Fruit fly (Drosophila melanogaster): ENCODE data around the gene CG42367.

CG42367 gene

DNA sequence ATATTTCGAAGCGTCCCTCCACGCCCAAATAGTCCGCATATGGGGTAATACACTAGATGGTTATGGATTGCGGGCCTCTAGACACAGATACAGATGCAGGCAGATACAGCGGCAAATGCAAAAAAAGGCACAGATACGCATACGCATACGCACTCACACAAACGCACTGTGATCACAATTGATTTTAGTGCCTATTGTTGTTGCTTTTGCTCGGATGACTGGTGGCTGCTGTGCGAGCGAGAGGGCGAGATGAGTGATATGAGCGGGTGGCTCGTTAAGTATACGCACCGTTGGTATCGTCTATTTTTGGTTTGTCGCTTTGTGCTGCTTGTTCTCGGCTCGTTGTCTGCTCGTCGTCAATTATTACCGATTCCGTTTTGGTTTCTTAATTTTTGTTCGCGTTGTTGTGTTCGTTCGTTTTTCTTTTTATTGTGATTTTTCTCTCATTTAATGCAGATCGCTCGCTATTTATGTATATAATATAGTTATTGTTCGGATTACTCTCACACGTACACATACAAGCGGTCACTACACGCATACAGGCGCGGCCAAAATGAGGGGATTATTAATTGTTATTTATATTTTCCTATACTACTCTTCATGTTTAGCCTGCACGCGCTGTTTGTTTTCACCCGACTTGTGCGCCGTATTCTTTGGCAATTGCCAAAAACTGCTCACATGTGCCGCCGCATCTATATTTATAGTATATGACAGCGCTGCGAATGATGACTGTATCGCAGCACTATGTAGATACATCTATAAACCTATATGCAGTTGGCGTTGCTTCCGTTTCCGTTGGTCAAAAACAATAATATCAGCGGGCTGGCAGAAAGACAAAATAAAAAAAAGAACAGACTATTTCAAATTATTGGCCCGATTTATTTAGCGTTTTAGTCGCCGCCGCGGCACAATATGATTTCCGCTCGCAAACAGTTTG is 22.8 kb upstream of the CG42367 start:
- peak; percentile 95 for TF ChIP-seq kay (GFP tag; ENCODE audit: borderline replicate concordance)
- no peak for TF ChIP-seq tj (GFP tag; optimal IDR thresholded peaks at IDR 0.05)
- peak; percentile 18 for TF ChIP-seq cic (GFP tag; optimal IDR thresholded peaks at IDR 0.05)
- TF ChIP-seq Mnt (GFP tag; optimal IDR thresholded peaks at IDR 0.05): peak; percentile 35
- peak; percentile 5 for TF ChIP-seq CG11617 (GFP tag; optimal IDR thresholded peaks at IDR 0.05)

DNA sequence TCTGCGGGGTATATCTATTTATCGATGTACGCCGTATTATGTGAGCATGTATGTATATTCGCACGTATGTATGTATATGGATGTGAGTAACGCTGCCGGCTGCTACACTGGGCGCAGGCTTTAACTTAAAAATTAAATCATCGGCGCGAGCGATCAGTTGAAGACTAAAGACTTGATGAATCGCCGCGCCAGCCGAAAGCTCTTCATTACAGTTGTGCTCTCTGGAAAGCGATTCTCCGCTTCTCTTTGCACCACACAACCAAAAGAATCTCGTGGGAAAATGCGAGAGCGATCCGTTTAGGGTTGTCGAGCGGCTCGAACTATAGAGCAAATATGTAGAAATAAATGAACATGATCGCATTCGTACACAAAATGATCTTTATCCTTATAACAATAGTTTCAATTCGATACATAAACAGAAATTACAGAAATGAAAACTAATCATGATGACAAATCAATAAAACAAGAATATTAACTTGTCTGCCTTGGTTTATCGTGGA is 21.9 kb upstream of the CG42367 start, which contains the start of gene CG13124:
TSS of gene CG13124 (minus strand) at position 166 of the 500 bp plus-strand sequence.
- TF ChIP-seq CG33017 (tag; optimal IDR thresholded peaks at IDR 0.05) (peak; percentile 52), tj (GFP tag; optimal IDR thresholded peaks at IDR 0.05) (peak; percentile 14), Mnt (GFP tag; optimal IDR thresholded peaks at IDR 0.05) (peak; percentile 46), CG14711 (tag; optimal IDR thresholded peaks at IDR 0.05) (peak; percentile 91), CG7101 (tag; optimal IDR thresholded peaks at IDR 0.05) (peak; percentile 31), CG1620 (GFP tag; optimal IDR thresholded peaks at IDR 0.05) (no peak), Crg-1 (GFP tag; optimal IDR thresholded peaks at IDR 0.05) (no peak), cnc (optimal IDR thresholded peaks at IDR 0.05) (no peak), CG11617 (GFP tag; optimal IDR thresholded peaks at IDR 0.05) (no peak), Hr96 (GFP tag; optimal IDR thresholded peaks at IDR 0.05) (peak; percentile 6), CG5204 (GFP tag; optimal IDR thresholded peaks at IDR 0.05) (no peak), cic (GFP tag; optimal IDR thresholded peaks at IDR 0.05) (peak; percentile 33), toe (GFP tag; optimal IDR thresholded peaks at IDR 0.05) (no peak), kay (GFP tag; ENCODE audit: borderline replicate concordance) (no peak), Clk (GFP tag; optimal IDR thresholded peaks at IDR 0.05) (no peak), CG7045 (GFP tag; optimal IDR thresholded peaks at IDR 0.05) (no peak), pad (GFP tag; optimal IDR thresholded peaks at IDR 0.05) (no peak), ovo (GFP tag; optimal IDR thresholded peaks at IDR 0.05) (no peak)

DNA sequence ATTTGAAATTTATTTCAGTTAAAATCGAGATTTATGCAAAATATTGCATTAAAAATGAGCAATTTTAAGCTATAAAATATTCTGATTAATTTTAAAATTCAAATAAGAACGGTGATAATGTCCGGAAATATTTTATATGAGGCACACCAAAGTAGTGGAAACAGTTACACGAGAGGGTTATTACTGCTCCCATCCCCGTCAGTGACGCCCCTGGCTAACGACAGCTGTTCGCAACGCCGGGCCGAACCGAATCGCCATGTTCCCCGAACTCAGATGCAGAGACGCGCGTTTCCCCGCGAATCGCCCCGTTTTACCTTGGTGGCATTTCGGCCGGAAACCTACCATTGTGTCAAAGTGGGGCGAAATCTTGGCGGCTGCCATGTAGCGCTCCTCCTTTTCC is 18.6 kb upstream of the CG42367 start:
- TF ChIP-seq ovo (GFP tag; optimal IDR thresholded peaks at IDR 0.05) (no peak), CG12768 (GFP tag; optimal IDR thresholded peaks at IDR 0.05) (peak; percentile 17), bab1 (GFP tag; optimal IDR thresholded peaks at IDR 0.05) (peak; percentile 24)

DNA sequence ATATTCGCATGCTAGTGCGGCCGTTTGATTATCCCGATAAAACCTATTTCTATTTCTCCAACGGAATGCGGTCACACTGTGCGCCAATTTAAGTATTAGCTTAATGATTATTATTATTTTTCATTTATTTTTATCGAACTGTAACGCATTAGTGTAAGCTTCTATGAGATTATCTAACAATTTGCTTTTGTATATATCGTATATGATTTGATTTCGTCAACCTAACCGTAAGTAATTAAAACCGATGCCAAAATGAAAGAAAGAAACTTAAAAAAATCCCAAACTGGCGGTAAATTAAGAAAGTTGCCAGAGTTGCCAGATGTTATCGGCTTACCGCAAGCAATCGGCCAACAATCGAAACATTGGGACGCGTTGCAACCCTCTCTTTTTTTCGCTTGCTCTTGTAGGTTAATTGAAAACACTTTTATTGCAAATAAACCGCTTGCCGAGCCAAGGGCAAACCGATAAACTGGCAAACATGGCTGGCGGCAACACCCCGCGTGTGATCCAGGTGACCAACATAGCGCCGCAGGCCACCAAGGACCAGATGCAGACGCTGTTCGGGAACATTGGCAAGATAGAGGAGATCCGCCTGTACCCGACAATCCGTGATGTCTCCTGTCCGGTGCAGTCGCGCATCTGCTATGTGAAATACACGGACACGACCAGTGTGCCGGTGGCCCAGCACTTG is 17.7 kb upstream of the CG42367 start, which contains the start of the genes Etl1 and Srp54:
TSS of gene Etl1 (minus strand) at position 39 of the 691 bp plus-strand sequence.
TSS of gene Srp54 (plus strand) at position 342 of the 691 bp plus-strand sequence.
- TF ChIP-seq Clk (GFP tag; optimal IDR thresholded peaks at IDR 0.05) (no peak), kay (GFP tag; ENCODE audit: borderline replicate concordance) (no peak), pad (GFP tag; optimal IDR thresholded peaks at IDR 0.05) (no peak), CG33017 (tag; optimal IDR thresholded peaks at IDR 0.05) (no peak), toe (GFP tag; optimal IDR thresholded peaks at IDR 0.05) (no peak), ovo (GFP tag; optimal IDR thresholded peaks at IDR 0.05) (no peak), Mnt (GFP tag; optimal IDR thresholded peaks at IDR 0.05) (peak; percentile 17), CG5204 (GFP tag; optimal IDR thresholded peaks at IDR 0.05) (no peak), CG7045 (GFP tag; optimal IDR thresholded peaks at IDR 0.05) (no peak), CG11617 (GFP tag; optimal IDR thresholded peaks at IDR 0.05) (no peak), CG12768 (GFP tag; optimal IDR thresholded peaks at IDR 0.05) (no peak), tj (GFP tag; optimal IDR thresholded peaks at IDR 0.05) (no peak), Hr96 (GFP tag; optimal IDR thresholded peaks at IDR 0.05) (peak; percentile 21), CG7101 (tag; optimal IDR thresholded peaks at IDR 0.05) (no peak), cnc (optimal IDR thresholded peaks at IDR 0.05) (no peak), bab1 (GFP tag; optimal IDR thresholded peaks at IDR 0.05) (no peak), CG1620 (GFP tag; optimal IDR thresholded peaks at IDR 0.05) (no peak), CG14711 (tag; optimal IDR thresholded peaks at IDR 0.05) (peak; percentile 95), Crg-1 (GFP tag; optimal IDR thresholded peaks at IDR 0.05) (no peak)

DNA sequence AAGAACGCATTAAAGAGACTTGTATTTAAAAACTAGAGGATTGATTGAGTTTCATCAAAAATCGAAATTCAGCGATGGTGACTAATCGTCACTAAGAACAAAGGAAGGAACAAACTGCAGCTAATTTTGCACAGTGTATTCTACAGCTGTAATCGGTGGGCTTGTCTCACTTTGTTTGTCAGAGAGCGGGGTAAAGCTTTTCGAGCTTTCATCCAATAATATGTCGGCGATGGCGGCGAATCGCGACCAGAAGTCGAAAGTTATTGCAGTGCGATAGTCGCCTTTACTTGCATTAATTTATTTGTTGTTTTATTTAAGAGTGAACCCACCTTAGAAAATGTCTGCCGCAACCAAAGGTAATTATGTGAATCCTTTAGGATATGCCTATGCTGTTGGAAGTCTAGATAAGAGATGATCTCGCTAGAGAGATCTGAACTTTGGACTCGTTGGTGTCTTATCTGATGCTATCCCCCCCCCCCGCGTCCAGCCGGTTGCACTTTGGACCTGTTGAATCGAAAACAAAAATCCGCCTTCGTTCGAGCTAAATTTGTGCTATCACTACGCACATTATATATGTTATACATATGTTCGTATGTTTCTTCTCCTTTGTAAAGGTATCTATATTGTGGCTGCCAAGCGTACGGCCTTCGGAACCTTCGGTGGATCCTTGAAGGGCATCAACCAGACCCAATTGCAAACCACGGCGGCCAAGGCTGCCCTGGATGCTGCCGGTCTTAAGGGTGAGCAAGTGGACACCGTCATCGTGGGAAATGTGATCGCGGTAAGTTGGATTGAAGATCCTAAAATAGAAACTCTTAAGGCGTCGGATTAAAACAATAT is 15.1 kb upstream of the CG42367 start, which contains the start of gene yip2:
TSS of gene yip2 (plus strand) at position 243 of the 840 bp plus-strand sequence.
- TF ChIP-seq Mnt (GFP tag; optimal IDR thresholded peaks at IDR 0.05) (peak; percentile 82), pad (GFP tag; optimal IDR thresholded peaks at IDR 0.05) (peak; percentile 61), CG7045 (GFP tag; optimal IDR thresholded peaks at IDR 0.05) (peak; percentile 93), CG5204 (GFP tag; optimal IDR thresholded peaks at IDR 0.05) (peak; percentile 97), CG12768 (GFP tag; optimal IDR thresholded peaks at IDR 0.05) (peak; percentile 100), cnc (optimal IDR thresholded peaks at IDR 0.05) (peak in 1 of 2 experiments; percentile 7), kay (GFP tag; ENCODE audit: borderline replicate concordance) (no peak), CG11617 (GFP tag; optimal IDR thresholded peaks at IDR 0.05) (peak; percentile 95), Crg-1 (GFP tag; optimal IDR thresholded peaks at IDR 0.05) (peak; percentile 65), CG1620 (GFP tag; optimal IDR thresholded peaks at IDR 0.05) (peak; percentile 50), ovo (GFP tag; optimal IDR thresholded peaks at IDR 0.05) (peak; percentile 49), toe (GFP tag; optimal IDR thresholded peaks at IDR 0.05) (peak; percentile 99), CG7101 (tag; optimal IDR thresholded peaks at IDR 0.05) (peak; percentile 70), CG33017 (tag; optimal IDR thresholded peaks at IDR 0.05) (peak; percentile 74), CG14711 (tag; optimal IDR thresholded peaks at IDR 0.05) (peak; percentile 45), Clk (GFP tag; optimal IDR thresholded peaks at IDR 0.05) (peak; percentile 90), cic (GFP tag; optimal IDR thresholded peaks at IDR 0.05) (peak; percentile 91), tj (GFP tag; optimal IDR thresholded peaks at IDR 0.05) (peak; percentile 88), Hr96 (GFP tag; optimal IDR thresholded peaks at IDR 0.05) (peak; percentile 99), bab1 (GFP tag; optimal IDR thresholded peaks at IDR 0.05) (peak; percentile 81)

Data from whole organism, adult.